Worm (Caenorhabditis elegans) whole organism, mixed stage, embryonic: ENCODE results near the gene pitr-3.

Source experiments
- ceh-83 ChIP-seq: fragments of 200-800 bp; sonication (Bioruptor generic); optimal IDR thresholded peaks from 2 replicates; lab custom pipeline; 2018; ENCODE audit warnings: mild to moderate bottlenecking, missing genetic modification characterization, missing compliant biosample characterization
- elt-3 ChIP-seq: fragments of 150-350 bp; optimal IDR thresholded peaks from 2 replicates; lab custom pipeline; 2014; ENCODE audit warnings: missing biosample characterization, missing genetic modification characterization
- ham-2 ChIP-seq: fragments of 200-800 bp; sonication (Bioruptor generic); optimal IDR thresholded peaks from 2 replicates; lab custom pipeline; 2018; ENCODE audit warnings: mild to moderate bottlenecking, missing genetic modification characterization, missing compliant biosample characterization
- lin-13 ChIP-seq: fragments of 150-350 bp; optimal IDR thresholded peaks from 2 replicates; lab custom pipeline; 2014; ENCODE audit warnings: missing biosample characterization, missing genetic modification characterization
- lin-32 ChIP-seq: fragments of 200-800 bp; sonication (Bioruptor generic); optimal IDR thresholded peaks from 2 replicates; lab custom pipeline; 2018; ENCODE audit warnings: mild to moderate bottlenecking, missing genetic modification characterization, missing compliant biosample characterization
- lsy-2 ChIP-seq: fragments of 150-350 bp; optimal IDR thresholded peaks from 2 replicates; lab custom pipeline; 2014; ENCODE audit warnings: missing biosample characterization, missing genetic modification characterization
- mep-1 ChIP-seq: fragments of 150-350 bp; optimal IDR thresholded peaks from 2 replicates; lab custom pipeline; 2017; ENCODE audit warnings: missing biosample characterization, missing genetic modification reagents, missing genetic modification characterization, inconsistent platforms
- nhr-12 ChIP-seq: fragments of 150-350 bp; optimal IDR thresholded peaks from 2 replicates; lab custom pipeline; 2014; ENCODE audit warnings: missing biosample characterization, missing genetic modification characterization
- nhr-28 ChIP-seq: fragments of 150-350 bp; optimal IDR thresholded peaks from 2 replicates; lab custom pipeline; 2014; ENCODE audit warnings: missing biosample characterization, missing genetic modification characterization
- nhr-76 ChIP-seq: sonication (generic microtip); optimal IDR thresholded peaks from 2 replicates; lab custom pipeline; 2017; ENCODE audit warnings: missing biosample characterization, missing genetic modification characterization
- pha-4 ChIP-seq: fragments of 150-350 bp; optimal IDR thresholded peaks from 2 replicates; lab custom pipeline; 2018; ENCODE audit warnings: missing biosample characterization, missing genetic modification reagents, missing genetic modification characterization

ce11 chrV:9111957-9112356, 29.2 kb downstream of the pitr-3 start:
- TF ChIP-seq pha-4 = no peak
- TF ChIP-seq ham-2 (GFP tag; lab: Kevin White, UChicago) = no peak
- no peak for TF ChIP-seq lsy-2 (tag; lab: Kevin White, UChicago)
- no peak for TF ChIP-seq ceh-83 (GFP tag; lab: Kevin White, UChicago)
- TF ChIP-seq nhr-12 = no peak
- TF ChIP-seq nhr-28 = no peak
- TF ChIP-seq nhr-76 (tag; lab: Kevin White, UChicago) = no peak
- TF ChIP-seq lin-32 (GFP tag; lab: Kevin White, UChicago) = no peak
- TF ChIP-seq lin-13 (tag; lab: Kevin White, UChicago) = no peak
- TF ChIP-seq elt-3 (tag; lab: Kevin White, UChicago) = no peak
- no peak for TF ChIP-seq mep-1
